Worm (Caenorhabditis elegans) whole organism, late embryonic: Measurements from ENCODE around the gene fipr-25.
A peak's percentile ranks its signal among the peaks of the same experiment; 100 is the strongest.

ENCODE experiments used
- C38D4.7 ChIP-seq: fragments of 200-800 bp; sonication (Bioruptor generic); optimal IDR thresholded peaks from 2 replicates; lab custom pipeline; 2018; ENCODE audit warnings: mild to moderate bottlenecking, missing genetic modification characterization, moderate library complexity, missing compliant biosample characterization
- T23F11.4 ChIP-seq: fragments of 200-800 bp; sonication (Bioruptor generic); optimal IDR thresholded peaks from 2 replicates; lab custom pipeline; 2018; ENCODE audit warnings: mild to moderate bottlenecking, missing genetic modification characterization, missing compliant biosample characterization
- ama-1 ChIP-seq: fragments of 150-350 bp; optimal IDR thresholded peaks from 2 replicates; lab custom pipeline; 2014
- ceh-14 ChIP-seq: sonication (generic microtip); optimal IDR thresholded peaks from 2 replicates; lab custom pipeline; 2016; ENCODE audit warnings: missing genotype, missing genetic modification characterization, missing compliant biosample characterization
- ceh-18 ChIP-seq: sonication (generic microtip); optimal IDR thresholded peaks from 2 replicates; lab custom pipeline; 2016; ENCODE audit warnings: missing genetic modification characterization, missing compliant biosample characterization
- ceh-19 ChIP-seq: fragments of 200-800 bp; sonication (Bioruptor generic); optimal IDR thresholded peaks from 2 replicates; lab custom pipeline; 2018; ENCODE audit warnings: mild to moderate bottlenecking, missing genetic modification characterization, missing compliant biosample characterization
- ceh-2 ChIP-seq: sonication (generic microtip); optimal IDR thresholded peaks from 2 replicates; lab custom pipeline; 2016; ENCODE audit warnings: missing genotype, missing genetic modification characterization, missing compliant biosample characterization
- ceh-31 ChIP-seq: sonication (generic microtip); optimal IDR thresholded peaks from 2 replicates; lab custom pipeline; 2016; ENCODE audit warnings: missing genetic modification characterization, missing compliant biosample characterization
- ceh-45 ChIP-seq: fragments of 200-800 bp; sonication (Bioruptor generic); IDR thresholded peaks from 2 replicates; pipeline ENCODE4 v1.3.6; 2022; ENCODE audit warnings: missing genetic modification reagents, missing genetic modification characterization, missing compliant biosample characterization
- ceh-9 ChIP-seq: sonication (generic microtip); optimal IDR thresholded peaks from 2 replicates; lab custom pipeline; 2016; ENCODE audit warnings: mild to moderate bottlenecking, missing genetic modification characterization, inconsistent platforms, missing compliant biosample characterization
- che-1 ChIP-seq: sonication (generic microtip); optimal IDR thresholded peaks from 2 replicates; lab custom pipeline; 2016; ENCODE audit warnings: mild to moderate bottlenecking, missing genetic modification characterization, missing compliant biosample characterization
- dmd-4 ChIP-seq: sonication (generic microtip); optimal IDR thresholded peaks from 2 replicates; lab custom pipeline; 2016; ENCODE audit warnings: borderline replicate concordance, missing genetic modification characterization, missing compliant biosample characterization
- elt-2 ChIP-seq: sonication (generic microtip); optimal IDR thresholded peaks from 2 replicates; lab custom pipeline; 2016; ENCODE audit warnings: missing genetic modification reagents, missing genetic modification characterization, missing compliant biosample characterization
- elt-4 ChIP-seq: sonication (generic microtip); optimal IDR thresholded peaks from 2 replicates; lab custom pipeline; 2016; ENCODE audit warnings: missing genetic modification characterization, missing compliant biosample characterization
- ets-4 ChIP-seq: sonication (generic microtip); optimal IDR thresholded peaks from 2 replicates; lab custom pipeline; 2016; ENCODE audit warnings: missing genetic modification characterization, missing compliant biosample characterization
- eyg-1 ChIP-seq: sonication (generic microtip); optimal IDR thresholded peaks from 2 replicates; lab custom pipeline; 2016; ENCODE audit warnings: missing genotype, missing genetic modification characterization, missing compliant biosample characterization
- fkh-10 ChIP-seq: fragments of 150-350 bp; optimal IDR thresholded peaks from 2 replicates; lab custom pipeline; 2014; ENCODE audit warnings: missing biosample characterization, missing genetic modification reagents, missing genetic modification characterization
- hlh-13 ChIP-seq: fragments of 200-800 bp; sonication (Bioruptor generic); optimal IDR thresholded peaks from 2 replicates; lab custom pipeline; 2018; ENCODE audit warnings: mild to moderate bottlenecking, missing genetic modification characterization, missing compliant biosample characterization
- lim-6 ChIP-seq: sonication (generic microtip); optimal IDR thresholded peaks from 2 replicates; lab custom pipeline; 2016; ENCODE audit warnings: missing genetic modification characterization, missing compliant biosample characterization
- madf-2 ChIP-seq: sonication (generic microtip); optimal IDR thresholded peaks from 2 replicates; lab custom pipeline; 2017; ENCODE audit warnings: missing genetic modification characterization, missing compliant biosample characterization
- nfya-1 ChIP-seq: sonication (generic microtip); optimal IDR thresholded peaks from 2 replicates; lab custom pipeline; 2017; ENCODE audit warnings: missing genetic modification characterization, mild to moderate bottlenecking, missing compliant biosample characterization, antibody characterized with exemption, moderate library complexity
- npax-4 ChIP-seq: sonication (generic microtip); optimal IDR thresholded peaks from 2 replicates; lab custom pipeline; 2016; ENCODE audit warnings: missing genetic modification characterization, missing compliant biosample characterization
- odd-2 ChIP-seq: sonication (generic microtip); optimal IDR thresholded peaks from 2 replicates; lab custom pipeline; 2017; ENCODE audit warnings: antibody characterized with exemption, mild to moderate bottlenecking, missing genetic modification characterization, missing compliant biosample characterization
- pax-1 ChIP-seq: fragments of 150-350 bp; optimal IDR thresholded peaks from 2 replicates; lab custom pipeline; 2014; ENCODE audit warnings: missing biosample characterization, missing genetic modification characterization
- ref-2 ChIP-seq: sonication (generic microtip); optimal IDR thresholded peaks from 2 replicates; lab custom pipeline; 2016; ENCODE audit warnings: missing genetic modification characterization, missing compliant biosample characterization
- rnt-1 ChIP-seq: sonication (generic microtip); optimal IDR thresholded peaks from 2 replicates; lab custom pipeline; 2016; ENCODE audit warnings: missing genetic modification characterization, missing compliant biosample characterization
- sdc-2 ChIP-seq: sonication (generic microtip); optimal IDR thresholded peaks from 2 replicates; lab custom pipeline; 2016; ENCODE audit warnings: missing genotype, missing genetic modification characterization, missing compliant biosample characterization
- sox-4 ChIP-seq: sonication (generic microtip); optimal IDR thresholded peaks from 2 replicates; lab custom pipeline; 2017; ENCODE audit warnings: mild to moderate bottlenecking, missing genetic modification characterization, inconsistent platforms, missing compliant biosample characterization
- syd-9 ChIP-seq: sonication (generic microtip); optimal IDR thresholded peaks from 2 replicates; lab custom pipeline; 2016; ENCODE audit warnings: mild to moderate bottlenecking, missing genetic modification characterization, moderate library complexity, missing compliant biosample characterization
- tbx-2 ChIP-seq: sonication (generic microtip); optimal IDR thresholded peaks from 2 replicates; lab custom pipeline; 2016; ENCODE audit warnings: missing genetic modification characterization, missing compliant biosample characterization
- unc-42 ChIP-seq: sonication (generic microtip); optimal IDR thresholded peaks from 2 replicates; lab custom pipeline; 2016; ENCODE audit warnings: missing genotype, missing genetic modification characterization, missing compliant biosample characterization
- unc-55 ChIP-seq: sonication (generic microtip); optimal IDR thresholded peaks from 2 replicates; lab custom pipeline; 2017; ENCODE audit warnings: missing biosample characterization, missing genetic modification reagents, missing genetic modification characterization
- unc-86 ChIP-seq: sonication (generic microtip); optimal IDR thresholded peaks from 2 replicates; lab custom pipeline; 2016; ENCODE audit warnings: missing genetic modification characterization, missing compliant biosample characterization

fipr-25 gene

ce11 chrV:1935494-1935893, 21.7 kb upstream of the fipr-25 start:
- TF ChIP-seq unc-86 (tag; lab: Kevin White, UChicago) (no peak), unc-42 (peak; percentile 16)

- no peak for TF ChIP-seq pax-1
- TF ChIP-seq T23F11.4 (GFP tag; lab: Kevin White, UChicago), result no peak
- no peak for TF ChIP-seq ceh-2
- no peak for TF ChIP-seq ceh-18
- no peak for TF ChIP-seq madf-2 (tag; lab: Kevin White, UChicago)
- TF ChIP-seq elt-2 (tag; lab: Kevin White, UChicago), result no peak
- TF ChIP-seq ama-1 (lab: Kevin White, UChicago), result no peak
- TF ChIP-seq ref-2 (tag; lab: Kevin White, UChicago), result no peak
- no peak for TF ChIP-seq sox-4 (tag; lab: Kevin White, UChicago)
- no peak for TF ChIP-seq eyg-1
- no peak for TF ChIP-seq odd-2
- no peak for TF ChIP-seq unc-86 (tag; lab: Kevin White, UChicago)
Measured at ce11 chrV:1937963-1938362, 19.2 kb upstream of the fipr-25 start, which contains the start of gene glb-25. TSS of gene glb-25 (plus strand) at chrV:1938263.

- no peak for TF ChIP-seq sdc-2 (tag; lab: Kevin White, UChicago)
- TF ChIP-seq nfya-1 (tag; lab: Kevin White, UChicago), result peak; percentile 89
- no peak for TF ChIP-seq ets-4 (tag; lab: Kevin White, UChicago)
Measured at ce11 chrV:1940472-1941221, 16.6 kb upstream of the fipr-25 start.

ce11 chrV:1943465-1943864, 13.7 kb upstream of the fipr-25 start:
- TF ChIP-seq dmd-4 (tag; lab: Kevin White, UChicago) (peak; percentile 3), ceh-19 (GFP tag; lab: Kevin White, UChicago) (no peak), rnt-1 (tag; lab: Kevin White, UChicago) (no peak), C38D4.7 (GFP tag; lab: Kevin White, UChicago) (no peak), ceh-14 (tag; lab: Kevin White, UChicago) (peak; percentile 32), tbx-2 (tag; lab: Kevin White, UChicago) (peak; percentile 23), unc-55 (GFP tag; lab: Kevin White, UChicago) (no peak), elt-2 (tag; lab: Kevin White, UChicago) (no peak), ceh-45 (GFP tag; lab: Robert Waterston, UW) (no peak), odd-2 (no peak), unc-42 (peak; percentile 68), ceh-31 (tag; lab: Kevin White, UChicago) (peak; percentile 56), syd-9 (no peak), ceh-9 (tag; lab: Kevin White, UChicago) (no peak), che-1 (tag; lab: Kevin White, UChicago) (no peak), ceh-18 (peak; percentile 26), sox-4 (tag; lab: Kevin White, UChicago) (no peak), eyg-1 (no peak)

ce11 chrV:1945875-1946274, 11.3 kb upstream of the fipr-25 start:
- TF ChIP-seq madf-2 (tag; lab: Kevin White, UChicago) (no peak), elt-4 (tag; lab: Kevin White, UChicago) (no peak), npax-4 (tag; lab: Kevin White, UChicago) (no peak), sox-4 (tag; lab: Kevin White, UChicago) (no peak), fkh-10 (GFP tag; lab: Kevin White, UChicago) (no peak), lim-6 (tag; lab: Kevin White, UChicago) (no peak), hlh-13 (GFP tag; lab: Kevin White, UChicago) (no peak)
